Fruit fly (Drosophila melanogaster) Kc167 (cell line): ENCODE data around the gene CG17698.
"Not testable (repeated sequence)": the region's sequence is repeated elsewhere in the genome, so short reads cannot be mapped to it uniquely, and the experiment has no call there.

Experiments used
- Myc ChIP-seq: fragments of >200 bp; optimal IDR thresholded peaks from 2 replicates; lab custom pipeline; 2017; ENCODE audit warnings: missing external identifiers
- h ChIP-seq: fragments of >200 bp; optimal IDR thresholded peaks from 3 replicates; lab custom pipeline; 2018; ENCODE audit warnings: missing external identifiers
- insv ChIP-seq: fragments of >200 bp; optimal IDR thresholded peaks from 3 replicates; lab custom pipeline; 2018; ENCODE audit warnings: missing external identifiers
- psq ChIP-seq: fragments of >200 bp; optimal IDR thresholded peaks from 2 replicates; lab custom pipeline; 2017; ENCODE audit warnings: missing external identifiers
- ttk ChIP-seq: sonication (Bioruptor generic); optimal IDR thresholded peaks from 2 replicates; lab custom pipeline; 2017; ENCODE audit warnings: missing external identifiers

dm6 chr3L:23737660-23738059, at the start of gene CG17698:
- TF ChIP-seq psq, insv, ttk, h, Myc (lab: Kevin White, UChicago): not testable (repeated sequence)
